Worm (Caenorhabditis elegans) whole organism, L3 larva: ENCODE results near the gene ZC395.5.

Experiments used
- aly-2 ChIP-seq: fragments of 150-350 bp; optimal IDR thresholded peaks from 2 replicates; lab custom pipeline; 2014; ENCODE audit warnings: missing biosample characterization, missing genetic modification characterization
- ama-1 ChIP-seq: fragments of 150-350 bp; optimal IDR thresholded peaks from 2 replicates; lab custom pipeline; 2018
- fkh-2 ChIP-seq: fragments of 150-350 bp; optimal IDR thresholded peaks from 2 replicates; lab custom pipeline; 2014; ENCODE audit warnings: missing biosample characterization, missing genetic modification reagents, missing genetic modification characterization
- nhr-76 ChIP-seq: fragments of 150-350 bp; sonication (generic microtip); optimal IDR thresholded peaks from 5 replicates; lab custom pipeline; 2014; ENCODE audit warnings: missing biosample characterization, missing genetic modification characterization
- pha-4 ChIP-seq: fragments of 150-350 bp; optimal IDR thresholded peaks from 2 replicates; lab custom pipeline; 2014; ENCODE audit warnings: missing biosample characterization, missing genetic modification reagents, missing genetic modification characterization
- pqm-1 ChIP-seq: fragments of 150-350 bp; optimal IDR thresholded peaks from 2 replicates; lab custom pipeline; 2017; ENCODE audit warnings: missing biosample characterization, missing genetic modification characterization, inconsistent platforms
- snpc-4 ChIP-seq: fragments of 150-350 bp; optimal IDR thresholded peaks from 2 replicates; lab custom pipeline; 2014; ENCODE audit warnings: missing biosample characterization, missing genetic modification characterization
- unc-62 ChIP-seq: fragments of 150-350 bp; sonication (generic microtip); optimal IDR thresholded peaks from 4 replicates; lab custom pipeline; 2014; ENCODE audit warnings: missing biosample characterization, missing genetic modification reagents, missing genetic modification characterization

DNA sequence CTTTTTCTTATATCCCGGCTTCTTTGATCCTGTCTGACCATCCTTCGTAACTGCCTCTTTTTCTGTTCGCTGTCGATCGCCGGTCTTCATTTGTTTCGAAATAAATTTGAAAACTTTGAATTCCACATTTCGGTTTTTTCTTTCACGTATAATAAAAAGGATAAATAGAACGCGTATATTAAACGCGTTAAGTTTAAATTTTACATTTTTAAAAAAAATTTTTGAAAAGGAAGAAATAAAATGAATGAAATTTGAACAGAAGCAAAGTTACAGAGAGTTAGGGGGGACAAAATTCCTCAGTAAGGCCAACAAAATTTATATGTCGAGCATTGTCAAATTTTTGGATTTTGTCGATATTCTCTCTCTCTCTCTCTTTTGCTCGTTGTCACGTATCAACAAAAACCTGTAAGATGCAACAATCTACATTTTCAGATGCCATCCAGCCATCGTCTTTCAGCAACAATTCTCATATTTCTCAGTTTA, 34.2 kb downstream of the ZC395.5 start, which contains the start of the genes T15B12.2 and F52C9.5:
- TF ChIP-seq ama-1 (lab: Kevin White, UChicago) = no peak
- no peak for TF ChIP-seq fkh-2 (tag; lab: Kevin White, UChicago)
- TF ChIP-seq pqm-1 (tag; lab: Kevin White, UChicago) = no peak
- TF ChIP-seq nhr-76 (tag; lab: Kevin White, UChicago) = no peak
- no peak for TF ChIP-seq snpc-4 (tag; lab: Kevin White, UChicago)
- TF ChIP-seq unc-62 = no peak
- TF ChIP-seq pha-4 (tag; lab: Kevin White, UChicago) = no peak
- no peak for TF ChIP-seq aly-2
